Fruit fly (Drosophila melanogaster): ENCODE data around the gene CG17219.

The CG17219 gene

dm6 chr2L:3041918-3042615 is 13.0 kb downstream of the CG17219 start, which contains the start of gene CG17261 (continued):
- TF ChIP-seq pita (GFP tag; optimal IDR thresholded peaks at IDR 0.05) (no peak), slbo (GFP tag; IDR thresholded peaks at IDR 0.05) (peak; percentile 70), cato (GFP tag; optimal IDR thresholded peaks at IDR 0.05; ENCODE audit: borderline replicate concordance) (no peak), gsb-n (tag; optimal IDR thresholded peaks at IDR 0.05) (no peak), Usf (GFP tag; optimal IDR thresholded peaks at IDR 0.05) (no peak), CG10267 (tag; optimal IDR thresholded peaks at IDR 0.05) (no peak), CG30020 (tag; optimal IDR thresholded peaks at IDR 0.05) (no peak), tin (GFP tag; optimal IDR thresholded peaks at IDR 0.05) (peak; percentile 37), Fer3 (tag; optimal IDR thresholded peaks at IDR 0.05) (peak; percentile 44), so (GFP tag; IDR thresholded peaks at IDR 0.05) (no peak), danr (GFP tag; IDR thresholded peaks at IDR 0.05) (no peak), CG12236 (GFP tag; optimal IDR thresholded peaks at IDR 0.05) (no peak), CG12942 (GFP tag; optimal IDR thresholded peaks at IDR 0.05) (no peak), CG11723 (GFP tag; optimal IDR thresholded peaks at IDR 0.05) (no peak), disco-r (GFP tag; optimal IDR thresholded peaks at IDR 0.05) (no peak), CG11247 (GFP tag; IDR thresholded peaks at IDR 0.05) (no peak), sima (GFP tag; optimal IDR thresholded peaks at IDR 0.05) (no peak), Ada2b (GFP tag; IDR thresholded peaks at IDR 0.05) (no peak), CG12744 (GFP tag; optimal IDR thresholded peaks at IDR 0.05) (no peak), CG17568 (GFP tag; optimal IDR thresholded peaks at IDR 0.05) (peak; percentile 4), trh (GFP tag; optimal IDR thresholded peaks at IDR 0.05) (no peak), CG10431 (GFP tag; optimal IDR thresholded peaks at IDR 0.05) (no peak), vnd (GFP tag; IDR thresholded peaks at IDR 0.05; ENCODE audit: partially characterized antibody) (0 out of 3 replicates have a peak, but pooled peaks have one; percentile 47), Pdp1 (GFP tag; optimal IDR thresholded peaks at IDR 0.05) (peak; percentile 35 to 90), h (optimal IDR thresholded peaks at IDR 0.05) (no peak), lov (optimal IDR thresholded peaks at IDR 0.05) (no peak), lov (GFP tag; IDR thresholded peaks at IDR 0.05) (no peak), Vsx1 (GFP tag; optimal IDR thresholded peaks at IDR 0.05) (peak; percentile 73), CG18476 (GFP tag; optimal IDR thresholded peaks at IDR 0.05) (no peak), Awh (GFP tag; IDR thresholded peaks at IDR 0.05) (no peak), bbx (GFP tag; IDR thresholded peaks at IDR 0.05; ENCODE audit: partially characterized antibody) (no peak), CG17385 (GFP tag; optimal IDR thresholded peaks at IDR 0.05) (peak; percentile 44), Rx (GFP tag; IDR thresholded peaks at IDR 0.05) (no peak), bsh (GFP tag; optimal IDR thresholded peaks at IDR 0.05) (no peak), Dip3 (GFP tag; optimal IDR thresholded peaks at IDR 0.05) (peak; percentile 41), sim (GFP tag; IDR thresholded peaks at IDR 0.05) (no peak), pho (GFP tag; optimal IDR thresholded peaks at IDR 0.05) (peak; percentile 61), Ets97D (GFP tag; optimal IDR thresholded peaks at IDR 0.05) (no peak), CG42726 (GFP tag; IDR thresholded peaks at IDR 0.05; ENCODE audit: partially characterized antibody) (no peak), cad (GFP tag; optimal IDR thresholded peaks at IDR 0.05) (no peak), CG17186 (GFP tag; optimal IDR thresholded peaks at IDR 0.05) (no peak), CG9876 (GFP tag; optimal IDR thresholded peaks at IDR 0.05) (no peak), Drgx (GFP tag; IDR thresholded peaks at IDR 0.05) (no peak), zf30C (GFP tag; optimal IDR thresholded peaks at IDR 0.05) (no peak), zen (tag; optimal IDR thresholded peaks at IDR 0.05) (no peak), HmgZ (tag; optimal IDR thresholded peaks at IDR 0.05) (peak; percentile 53), CG13296 (GFP tag; optimal IDR thresholded peaks at IDR 0.05) (peak; percentile 18), NC2α (GFP tag; optimal IDR thresholded peaks at IDR 0.05) (no peak), gsb (GFP tag; IDR thresholded peaks at IDR 0.05) (no peak), CG31388 (GFP tag; optimal IDR thresholded peaks at IDR 0.05) (no peak), en (GFP tag; optimal IDR thresholded peaks at IDR 0.05) (peak; percentile 2)

Data from whole organism, embryonic.